Worm (Caenorhabditis elegans) whole organism, young adult: ENCODE data around the gene M163.5.

Source experiments
- B0261.1 ChIP-seq: sonication (generic microtip); optimal IDR thresholded peaks from 2 replicates; lab custom pipeline; 2016; ENCODE audit warnings: mild to moderate bottlenecking, missing genetic modification characterization, moderate library complexity, missing compliant biosample characterization
- F10E7.11 ChIP-seq: sonication (generic microtip); optimal IDR thresholded peaks from 2 replicates; lab custom pipeline; 2017; ENCODE audit warnings: mild to moderate bottlenecking, missing genetic modification characterization, moderate library complexity, missing compliant biosample characterization
- F33H1.4 ChIP-seq: fragments of 200-800 bp; sonication (Bioruptor generic); IDR thresholded peaks from 2 replicates; pipeline ENCODE4 v1.3.6; 2022; ENCODE audit warnings: missing genetic modification reagents, missing genetic modification characterization, missing compliant biosample characterization
- F37B4.10 ChIP-seq: fragments of 200-800 bp; sonication (Bioruptor generic); IDR thresholded peaks from 2 replicates; pipeline ENCODE4 v1.3.6; 2022; ENCODE audit warnings: missing genetic modification characterization, missing compliant biosample characterization
- F57C9.4 ChIP-seq: sonication (generic microtip); optimal IDR thresholded peaks from 2 replicates; lab custom pipeline; 2017; ENCODE audit warnings: mild to moderate bottlenecking, missing genetic modification characterization, missing compliant biosample characterization
- Y56A3A.18 ChIP-seq: fragments of 200-800 bp; sonication (Bioruptor generic); IDR thresholded peaks from 2 replicates; pipeline ENCODE4 v1.3.6; 2022; ENCODE audit warnings: missing genetic modification reagents, missing genetic modification characterization, missing compliant biosample characterization
- Y67H2A.10 ChIP-seq: fragments of 200-800 bp; sonication (Bioruptor generic); conservative IDR thresholded peaks from 2 replicates; pipeline ENCODE4 v1.3.6; 2022; ENCODE audit warnings: missing genetic modification reagents, missing genetic modification characterization, missing compliant biosample characterization
- Y79H2A.3 ChIP-seq: fragments of 200-800 bp; sonication (Bioruptor generic); conservative IDR thresholded peaks from 2 replicates; pipeline ENCODE4 v1.3.6; 2022; ENCODE audit warnings: missing genetic modification reagents, missing genetic modification characterization, missing compliant biosample characterization
- ama-1 ChIP-seq, 3 experiments: fragments of 150-350 bp in 1 of 3; sonication (generic microtip) in 2 of 3; optimal IDR thresholded peaks; 2 replicates each; lab custom pipeline; 2014 to 2018; ENCODE audit warnings: missing biosample characterization in 2 of 3, missing genetic modification characterization in 2 of 3, missing genetic modification reagents in 2 of 3
- aptf-2 ChIP-seq: fragments of 200-800 bp; sonication (Bioruptor generic); conservative IDR thresholded peaks from 2 replicates; pipeline ENCODE4 v1.3.6; 2022; ENCODE audit warnings: missing genetic modification reagents, missing genetic modification characterization, missing compliant biosample characterization
- athp-1 ChIP-seq: sonication (generic microtip); optimal IDR thresholded peaks from 2 replicates; lab custom pipeline; 2017; ENCODE audit warnings: mild to moderate bottlenecking, missing genetic modification characterization, missing compliant biosample characterization
- ccch-3 ChIP-seq: fragments of 200-800 bp; sonication (Bioruptor generic); optimal IDR thresholded peaks from 2 replicates; lab custom pipeline; 2018; ENCODE audit warnings: mild to moderate bottlenecking, missing genetic modification characterization, missing compliant biosample characterization
- cebp-1 ChIP-seq, 2 experiments: fragments of 200-800 bp in 1 of 2; sonication (Bioruptor generic) in 1 of 2; sonication (generic microtip) in 1 of 2; IDR thresholded peaks in 1 of 2; optimal IDR thresholded peaks in 1 of 2; 2 replicates each; pipeline versions ENCODE4 v1.3.6 to Lab custom; 2017 to 2022; ENCODE audit warnings: missing compliant biosample characterization in 2 of 2, missing genetic modification characterization in 2 of 2, mild to moderate bottlenecking in 1 of 2, missing genetic modification reagents in 1 of 2, moderate library complexity in 1 of 2
- chd-7 ChIP-seq: sonication (generic microtip); optimal IDR thresholded peaks from 2 replicates; lab custom pipeline; 2016; ENCODE audit warnings: mild to moderate bottlenecking, missing genetic modification characterization, moderate library complexity, missing compliant biosample characterization
- die-1 ChIP-seq: sonication (generic microtip); optimal IDR thresholded peaks from 2 replicates; lab custom pipeline; 2016; ENCODE audit warnings: missing genotype, mild to moderate bottlenecking, missing genetic modification characterization, missing compliant biosample characterization
- efl-1 ChIP-seq: fragments of 150-350 bp; optimal IDR thresholded peaks from 2 replicates; lab custom pipeline; 2014; ENCODE audit warnings: missing biosample characterization, missing genetic modification reagents, missing genetic modification characterization
- egl-18 ChIP-seq: fragments of 200-800 bp; sonication (Bioruptor generic); IDR thresholded peaks from 2 replicates; pipeline ENCODE4 v1.3.6; 2022; ENCODE audit warnings: missing genetic modification reagents, missing genetic modification characterization, missing compliant biosample characterization
- egl-44 ChIP-seq: fragments of 200-800 bp; sonication (Bioruptor generic); IDR thresholded peaks from 2 replicates; pipeline ENCODE4 v1.3.6; 2022; ENCODE audit warnings: missing genetic modification reagents, missing genetic modification characterization, missing compliant biosample characterization
- hlh-26 ChIP-seq: fragments of 200-800 bp; sonication (Bioruptor generic); conservative IDR thresholded peaks from 2 replicates; pipeline ENCODE4 v1.3.6; 2022; ENCODE audit warnings: missing genetic modification reagents, missing genetic modification characterization, missing compliant biosample characterization
- hmg-1.2 ChIP-seq: fragments of 200-800 bp; sonication (Bioruptor generic); IDR thresholded peaks from 2 replicates; pipeline ENCODE4 v1.3.6; 2022; ENCODE audit warnings: missing genetic modification reagents, missing genetic modification characterization, missing compliant biosample characterization
- hmg-20 ChIP-seq: fragments of 200-800 bp; sonication (Bioruptor generic); IDR thresholded peaks from 2 replicates; pipeline ENCODE4 v1.3.6; 2022; ENCODE audit warnings: missing genetic modification reagents, missing genetic modification characterization, missing compliant biosample characterization
- hsf-1 ChIP-seq: fragments of 200-800 bp; sonication (Bioruptor generic); IDR thresholded peaks from 2 replicates; pipeline ENCODE4 v1.3.6; 2022; ENCODE audit warnings: missing genetic modification reagents, missing genetic modification characterization, missing compliant biosample characterization
- let-607 ChIP-seq, 2 experiments: fragments of 200-800 bp in 1 of 2; sonication (Bioruptor generic) in 1 of 2; sonication (generic microtip) in 1 of 2; optimal IDR thresholded peaks; 2 replicates each; lab custom pipeline; 2016 to 2018; ENCODE audit warnings: mild to moderate bottlenecking in 2 of 2, missing compliant biosample characterization in 2 of 2, missing genetic modification characterization in 2 of 2, moderate library complexity in 2 of 2, missing genotype in 1 of 2
- lin-26 ChIP-seq: fragments of 200-800 bp; sonication (Bioruptor generic); IDR thresholded peaks from 2 replicates; pipeline ENCODE4 v1.3.6; 2022; ENCODE audit warnings: missing genetic modification reagents, missing genetic modification characterization, missing compliant biosample characterization
- lin-35 ChIP-seq, 3 experiments: fragments of 150-350 bp in 2 of 3; sonication (generic microtip) in 1 of 3; optimal IDR thresholded peaks; 2 replicates each; lab custom pipeline; 2014 to 2018; ENCODE audit warnings: missing biosample characterization in 3 of 3, missing genetic modification characterization in 3 of 3, missing genetic modification reagents in 3 of 3
- lin-40 ChIP-seq: sonication (generic microtip); optimal IDR thresholded peaks from 2 replicates; lab custom pipeline; 2016; ENCODE audit warnings: missing genetic modification characterization, mild to moderate bottlenecking, missing compliant biosample characterization, missing genotype, missing genetic modification reagents
- lin-54 ChIP-seq: fragments of 200-800 bp; sonication (Bioruptor generic); optimal IDR thresholded peaks from 2 replicates; lab custom pipeline; 2018; ENCODE audit warnings: mild to moderate bottlenecking, missing genetic modification characterization, missing compliant biosample characterization
- lsl-1 ChIP-seq: fragments of 200-800 bp; sonication (Bioruptor generic); optimal IDR thresholded peaks from 2 replicates; lab custom pipeline; 2018; ENCODE audit warnings: mild to moderate bottlenecking, missing genetic modification characterization, moderate library complexity, missing compliant biosample characterization
- madf-6 ChIP-seq: fragments of 200-800 bp; sonication (Bioruptor generic); IDR thresholded peaks from 2 replicates; pipeline ENCODE4 v1.3.6; 2022; ENCODE audit warnings: missing genetic modification reagents, missing genetic modification characterization, missing compliant biosample characterization
- mxl-1 ChIP-seq: sonication (generic microtip); optimal IDR thresholded peaks from 2 replicates; lab custom pipeline; 2016; ENCODE audit warnings: missing genetic modification characterization, missing compliant biosample characterization
- nfya-1 ChIP-seq: sonication (generic microtip); optimal IDR thresholded peaks from 2 replicates; lab custom pipeline; 2017; ENCODE audit warnings: antibody characterized with exemption, missing compliant biosample characterization, missing genetic modification characterization, borderline replicate concordance; ENCODE audit not compliant: insufficient read depth
- nfya-2 ChIP-seq: fragments of 200-800 bp; sonication (Bioruptor generic); IDR thresholded peaks from 2 replicates; pipeline ENCODE4 v1.3.6; 2022; ENCODE audit warnings: missing genetic modification reagents, missing genetic modification characterization, missing compliant biosample characterization
- nfyb-1 ChIP-seq: fragments of 200-800 bp; sonication (Bioruptor generic); IDR thresholded peaks from 2 replicates; pipeline ENCODE4 v1.3.6; 2022; ENCODE audit warnings: missing genetic modification reagents, missing genetic modification characterization, missing compliant biosample characterization
- nhr-120 ChIP-seq: fragments of 200-800 bp; sonication (Bioruptor generic); IDR thresholded peaks from 2 replicates; pipeline ENCODE4 v1.3.6; 2022; ENCODE audit warnings: missing genetic modification characterization, missing compliant biosample characterization
- nhr-179 ChIP-seq: sonication (generic microtip); optimal IDR thresholded peaks from 2 replicates; lab custom pipeline; 2016; ENCODE audit warnings: mild to moderate bottlenecking, missing genetic modification characterization, missing compliant biosample characterization
- nhr-27 ChIP-seq: fragments of 200-800 bp; sonication (Bioruptor generic); optimal IDR thresholded peaks from 2 replicates; lab custom pipeline; 2018; ENCODE audit warnings: mild to moderate bottlenecking, missing genetic modification characterization, moderate library complexity, missing compliant biosample characterization
- snpc-1.1 ChIP-seq: sonication (generic microtip); optimal IDR thresholded peaks from 2 replicates; lab custom pipeline; 2017; ENCODE audit warnings: missing genetic modification characterization, mild to moderate bottlenecking, missing compliant biosample characterization, antibody characterized with exemption, moderate library complexity, missing genotype, missing genetic modification reagents; ENCODE audit not compliant: insufficient read depth
- snpc-3.4 ChIP-seq: sonication (generic microtip); optimal IDR thresholded peaks from 2 replicates; lab custom pipeline; 2017; ENCODE audit warnings: missing genetic modification characterization, mild to moderate bottlenecking, missing compliant biosample characterization, antibody characterized with exemption, moderate library complexity, missing genotype, missing genetic modification reagents
- snpc-4 ChIP-seq, 5 experiments: fragments of 150-350 bp in 1 of 5; sonication (generic microtip) in 4 of 5; optimal IDR thresholded peaks; 2 replicates each; lab custom pipeline; 2014 to 2018; ENCODE audit warnings: missing genetic modification characterization in 5 of 5, missing biosample characterization in 3 of 5, antibody characterized with exemption in 2 of 5, mild to moderate bottlenecking in 2 of 5, missing compliant biosample characterization in 2 of 5, missing genotype in 2 of 5, moderate library complexity in 2 of 5, missing genetic modification reagents in 1 of 5
- tbp1 ChIP-seq: fragments of 200-800 bp; sonication (Bioruptor generic); optimal IDR thresholded peaks from 2 replicates; lab custom pipeline; 2018; ENCODE audit warnings: mild to moderate bottlenecking, missing genetic modification characterization, missing compliant biosample characterization
- unc-62 ChIP-seq: fragments of 150-350 bp; optimal IDR thresholded peaks from 2 replicates; lab custom pipeline; 2014; ENCODE audit warnings: missing biosample characterization, missing genetic modification reagents, missing genetic modification characterization
- xnd-1 ChIP-seq: sonication (generic microtip); optimal IDR thresholded peaks from 2 replicates; lab custom pipeline; 2016; ENCODE audit warnings: missing genotype, missing genetic modification reagents, missing genetic modification characterization, missing compliant biosample characterization
- ztf-18 ChIP-seq: sonication (generic microtip); optimal IDR thresholded peaks from 2 replicates; lab custom pipeline; 2016; ENCODE audit warnings: missing genotype, mild to moderate bottlenecking, missing genetic modification characterization, missing compliant biosample characterization
- ztf-25 ChIP-seq: fragments of 200-800 bp; sonication (Bioruptor generic); IDR thresholded peaks from 2 replicates; pipeline ENCODE4 v1.3.6; 2022; ENCODE audit warnings: missing genetic modification reagents, missing genetic modification characterization, missing compliant biosample characterization
- ztf-26 ChIP-seq: sonication (generic microtip); optimal IDR thresholded peaks from 2 replicates; lab custom pipeline; 2017; ENCODE audit warnings: missing genetic modification characterization, missing compliant biosample characterization

M163.5 gene

DNA sequence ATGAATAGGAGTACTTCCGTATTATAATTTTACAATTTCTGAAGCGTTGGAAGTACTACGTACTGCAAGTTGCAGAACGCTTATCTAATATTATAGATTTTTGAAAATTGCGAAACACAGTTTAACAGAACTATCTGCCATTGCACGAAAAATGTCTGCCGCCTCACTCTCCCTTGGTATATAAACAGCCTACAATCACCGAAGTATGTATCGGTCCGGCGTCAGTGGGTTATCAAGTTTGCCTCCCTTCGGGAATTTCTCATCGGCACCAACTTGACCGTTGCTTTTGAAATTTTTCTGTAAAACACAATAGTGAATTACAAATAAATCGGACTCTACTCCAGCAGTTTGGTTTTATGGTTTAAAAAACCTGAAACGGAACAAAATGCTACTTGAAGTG is 3.5 kb downstream of the M163.5 start (continued):
- peak; percentile 9; the same call in 1 of the 2 replicates for TF ChIP-seq egl-44 (GFP tag; lab: Robert Waterston, UW)
- TF ChIP-seq lin-40 (tag; lab: Kevin White, UChicago), result peak; percentile 49
- no peak for TF ChIP-seq Y67H2A.10 (GFP tag; lab: Robert Waterston, UW)
- TF ChIP-seq Y56A3A.18, result peak; percentile 56; the same call in 1 of the 2 replicates
- peak; percentile 22; the same call in 1 of the 2 replicates for TF ChIP-seq hmg-1.2
- TF ChIP-seq F57C9.4 (tag; lab: Kevin White, UChicago), result no peak
- no peak for TF ChIP-seq lin-54 (GFP tag; lab: Kevin White, UChicago)
- no peak for TF ChIP-seq hlh-26
- peak; percentile 51 for TF ChIP-seq B0261.1 (tag; lab: Kevin White, UChicago)
- TF ChIP-seq F33H1.4 (GFP tag; lab: Robert Waterston, UW), result no peak
- TF ChIP-seq xnd-1, result no peak
- TF ChIP-seq nhr-179 (tag; lab: Kevin White, UChicago), result peak; percentile 25
- peak; percentile 43 for TF ChIP-seq ztf-26 (tag; lab: Kevin White, UChicago)
- TF ChIP-seq F10E7.11 (tag; lab: Kevin White, UChicago), result no peak
- TF ChIP-seq hmg-20, result no peak
- no peak for TF ChIP-seq egl-18 (GFP tag; lab: Robert Waterston, UW)
- TF ChIP-seq lsl-1 (GFP tag; lab: Kevin White, UChicago), result no peak
- TF ChIP-seq lin-26 (GFP tag; lab: Robert Waterston, UW), result peak; percentile 45; the same call in 1 of the 2 replicates
- TF ChIP-seq efl-1 (GFP tag; lab: Kevin White, UChicago), result no peak
- TF ChIP-seq nfyb-1 (GFP tag; lab: Robert Waterston, UW), result peak; percentile 61; the same call in 1 of the 2 replicates
- no peak for TF ChIP-seq aptf-2 (GFP tag; lab: Robert Waterston, UW)
- no peak for TF ChIP-seq nfya-1 (tag; lab: Kevin White, UChicago)
- TF ChIP-seq snpc-4 (GFP tag; optimal IDR thresholded peaks at IDR 0.05; lab: Kevin White, UChicago), result peak; percentile 56
- TF ChIP-seq snpc-4 (tag; optimal IDR thresholded peaks at IDR 0.05; lab: Kevin White, UChicago), result peak; percentile 90 to 98 (median 96)
- TF ChIP-seq die-1 (tag; lab: Kevin White, UChicago), result no peak
- TF ChIP-seq nfya-2 (GFP tag; lab: Robert Waterston, UW), result no peak
- no peak for TF ChIP-seq hsf-1 (GFP tag; lab: Robert Waterston, UW)
- peak in 1 of 2 experiments; percentile 35 for TF ChIP-seq let-607 (tag; optimal IDR thresholded peaks at IDR 0.05; lab: Kevin White, UChicago)

DNA sequence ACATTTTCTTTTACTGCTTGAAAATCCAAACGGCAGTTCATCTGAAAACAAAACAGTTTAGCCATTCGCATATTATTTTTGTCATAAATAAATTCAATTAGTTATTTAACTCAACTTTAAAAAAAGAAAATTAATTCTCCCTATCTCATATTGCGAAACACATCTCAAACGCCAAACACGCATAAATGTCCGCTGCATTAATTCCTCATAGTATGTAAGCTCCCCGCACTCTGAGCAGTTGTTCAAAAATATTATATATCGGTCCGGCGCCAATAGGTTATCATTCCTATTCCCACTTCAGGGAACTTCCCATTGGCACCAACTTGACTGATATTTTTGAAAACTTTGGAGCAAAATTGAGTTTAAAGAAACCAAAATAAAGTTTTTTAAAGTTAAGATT is 4.4 kb downstream of the M163.5 start:
- TF ChIP-seq F37B4.10 (GFP tag; lab: Robert Waterston, UW) (no peak), hmg-1.2 (peak; percentile 10; the same call in 1 of the 2 replicates), snpc-4 (GFP tag; optimal IDR thresholded peaks at IDR 0.05; lab: Kevin White, UChicago) (peak; percentile 96), snpc-4 (tag; optimal IDR thresholded peaks at IDR 0.05; lab: Kevin White, UChicago) (peak; percentile 92 to 98 (median 97)), chd-7 (no peak), nhr-27 (no peak), ztf-25 (GFP tag; lab: Robert Waterston, UW) (0 out of 2 replicates have a peak, but pooled peaks have one; percentile 16), lin-40 (tag; lab: Kevin White, UChicago) (peak; percentile 22), ama-1 (optimal IDR thresholded peaks at IDR 0.05; lab: Kevin White, UChicago) (no peak), ama-1 (GFP tag; optimal IDR thresholded peaks at IDR 0.05; lab: Kevin White, UChicago) (no peak), nhr-120 (GFP tag; lab: Robert Waterston, UW) (no peak), lsl-1 (GFP tag; lab: Kevin White, UChicago) (no peak), lin-35 (GFP tag; optimal IDR thresholded peaks at IDR 0.05; lab: Kevin White, UChicago) (peak in 1 of 3 experiments; percentile 19), Y79H2A.3 (GFP tag; lab: Robert Waterston, UW) (no peak), cebp-1 (GFP tag; IDR thresholded peaks at IDR 0.05; lab: Robert Waterston, UW) (peak; percentile 61; the same call in 1 of the 2 replicates), cebp-1 (tag; optimal IDR thresholded peaks at IDR 0.05; lab: Kevin White, UChicago) (peak; percentile 93), ccch-3 (GFP tag; lab: Kevin White, UChicago) (no peak), athp-1 (no peak), snpc-3.4 (tag; lab: Kevin White, UChicago) (peak; percentile 60), snpc-1.1 (tag; lab: Kevin White, UChicago) (peak; percentile 85), unc-62 (GFP tag; lab: Kevin White, UChicago) (no peak), ztf-18 (no peak), mxl-1 (tag; lab: Kevin White, UChicago) (no peak), madf-6 (GFP tag; lab: Robert Waterston, UW) (no peak), tbp1 (GFP tag; lab: Kevin White, UChicago) (peak; percentile 43)
